Fruit fly (Drosophila melanogaster): Measurements from ENCODE around the gene CG14253.

DNA sequence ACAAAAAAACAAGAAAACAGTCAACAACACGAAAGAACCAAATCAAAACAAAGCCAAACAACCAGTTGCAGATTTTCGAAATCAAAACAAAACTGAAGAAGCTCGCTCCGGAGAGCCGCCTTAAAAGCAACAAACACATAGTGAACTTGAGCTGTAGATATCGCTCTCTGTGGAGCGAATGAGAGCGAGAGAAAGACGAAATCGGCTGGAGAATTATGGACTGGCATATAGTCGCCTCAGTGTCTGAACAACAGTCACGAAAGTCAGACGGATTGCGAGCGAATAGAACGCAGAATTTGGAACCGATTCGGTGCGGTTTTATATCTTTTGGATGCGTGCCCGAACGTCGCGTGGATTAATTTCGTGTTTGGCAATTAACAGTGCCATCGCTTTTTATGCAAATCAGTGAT, 1.9 kb downstream of the CG14253 start:
- TF ChIP-seq CG8478 (optimal IDR thresholded peaks at IDR 0.05), result no peak
- TF ChIP-seq CTCF (optimal IDR thresholded peaks at IDR 0.05), result no peak

Measured in S2 (cell line).